Worm (Caenorhabditis elegans) whole organism, young adult: ENCODE results near the gene mif-2.

ENCODE experiments used
- B0035.1 ChIP-seq: sonication (generic microtip); optimal IDR thresholded peaks from 2 replicates; lab custom pipeline; 2016; ENCODE audit warnings: missing genetic modification characterization, mild to moderate bottlenecking, missing compliant biosample characterization, missing genotype, missing genetic modification reagents
- Y95B8A.8 ChIP-seq: fragments of 200-800 bp; sonication (Bioruptor generic); IDR thresholded peaks from 2 replicates; pipeline ENCODE4 v1.3.6; 2022; ENCODE audit warnings: missing genetic modification reagents, missing genetic modification characterization, missing compliant biosample characterization
- ama-1 ChIP-seq, 3 experiments: fragments of 150-350 bp in 1 of 3; sonication (generic microtip) in 2 of 3; optimal IDR thresholded peaks; 2 replicates each; lab custom pipeline; 2014 to 2018; ENCODE audit warnings: missing biosample characterization in 2 of 3, missing genetic modification characterization in 2 of 3, missing genetic modification reagents in 2 of 3
- bed-1 ChIP-seq: fragments of 200-800 bp; sonication (Bioruptor generic); IDR thresholded peaks from 2 replicates; pipeline ENCODE4 v1.3.6; 2022; ENCODE audit warnings: missing genetic modification reagents, missing genetic modification characterization, missing compliant biosample characterization
- bed-2 ChIP-seq: fragments of 200-800 bp; sonication (Bioruptor generic); IDR thresholded peaks from 2 replicates; pipeline ENCODE4 v1.3.6; 2022; ENCODE audit warnings: missing genetic modification reagents, missing genetic modification characterization, missing compliant biosample characterization
- hmg-1.2 ChIP-seq: fragments of 200-800 bp; sonication (Bioruptor generic); IDR thresholded peaks from 2 replicates; pipeline ENCODE4 v1.3.6; 2022; ENCODE audit warnings: missing genetic modification reagents, missing genetic modification characterization, missing compliant biosample characterization
- hsf-1 ChIP-seq: fragments of 200-800 bp; sonication (Bioruptor generic); IDR thresholded peaks from 2 replicates; pipeline ENCODE4 v1.3.6; 2022; ENCODE audit warnings: missing genetic modification reagents, missing genetic modification characterization, missing compliant biosample characterization
- mes-4 ChIP-seq: sonication (generic microtip); optimal IDR thresholded peaks from 2 replicates; lab custom pipeline; 2016; ENCODE audit warnings: missing genotype, missing genetic modification characterization, missing compliant biosample characterization
- nhr-80 ChIP-seq: sonication (generic microtip); optimal IDR thresholded peaks from 2 replicates; lab custom pipeline; 2016; ENCODE audit warnings: missing genetic modification characterization, missing compliant biosample characterization
- nhr-90 ChIP-seq: sonication (generic microtip); optimal IDR thresholded peaks from 2 replicates; lab custom pipeline; 2016; ENCODE audit warnings: missing genotype, mild to moderate bottlenecking, missing genetic modification characterization, missing compliant biosample characterization
- pha-4 ChIP-seq: fragments of 150-350 bp; sonication (generic microtip); optimal IDR thresholded peaks from 2 replicates; lab custom pipeline; 2014; ENCODE audit warnings: missing biosample characterization, missing genetic modification reagents, missing genetic modification characterization
- tbp1 ChIP-seq: fragments of 200-800 bp; sonication (Bioruptor generic); optimal IDR thresholded peaks from 2 replicates; lab custom pipeline; 2018; ENCODE audit warnings: mild to moderate bottlenecking, missing genetic modification characterization, missing compliant biosample characterization
- unc-62 ChIP-seq: fragments of 150-350 bp; optimal IDR thresholded peaks from 2 replicates; lab custom pipeline; 2014; ENCODE audit warnings: missing biosample characterization, missing genetic modification reagents, missing genetic modification characterization

ce11 chrV:11942325-11942724, 35.9 kb downstream of the mif-2 start, which contains the start of gene F58H1.6:
- TF ChIP-seq unc-62 (GFP tag; lab: Kevin White, UChicago) (no peak), hmg-1.2 (GFP tag; lab: Robert Waterston, UW) (no peak), ama-1 (optimal IDR thresholded peaks at IDR 0.05; lab: Kevin White, UChicago) (no peak), ama-1 (GFP tag; optimal IDR thresholded peaks at IDR 0.05; lab: Kevin White, UChicago) (no peak), bed-2 (GFP tag; lab: Robert Waterston, UW) (no peak), Y95B8A.8 (no peak), tbp1 (GFP tag; lab: Kevin White, UChicago) (no peak), bed-1 (GFP tag; lab: Robert Waterston, UW) (no peak), nhr-90 (tag; lab: Kevin White, UChicago) (no peak), pha-4 (tag; lab: Kevin White, UChicago) (no peak), mes-4 (no peak), nhr-80 (tag; lab: Kevin White, UChicago) (no peak), hsf-1 (GFP tag; lab: Robert Waterston, UW) (no peak), B0035.1 (tag; lab: Kevin White, UChicago) (no peak)
